Worm (Caenorhabditis elegans) whole organism, L2 larva: Measurements from ENCODE around the gene sri-47.

Experiments used
- peb-1 ChIP-seq: fragments of 150-350 bp; optimal IDR thresholded peaks from 2 replicates; lab custom pipeline; 2014; ENCODE audit warnings: missing biosample characterization, missing genetic modification characterization
- sma-9 ChIP-seq, 2 experiments: fragments of 150-350 bp in 1 of 2; sonication (generic microtip) in 1 of 2; optimal IDR thresholded peaks; 2 replicates each; lab custom pipeline; 2014 to 2016; ENCODE audit warnings: missing genetic modification characterization in 2 of 2, mild to moderate bottlenecking in 1 of 2, missing biosample characterization in 1 of 2, missing compliant biosample characterization in 1 of 2, missing genetic modification reagents in 1 of 2, moderate library complexity in 1 of 2
- snpc-4 ChIP-seq: fragments of 150-350 bp; optimal IDR thresholded peaks from 2 replicates; lab custom pipeline; 2014; ENCODE audit warnings: missing biosample characterization, missing genetic modification characterization

ce11 chrII:2692476-2692875 is 35.8 kb downstream of the sri-47 start, which contains the start of gene set-11:
- no peak for TF ChIP-seq peb-1 (tag; lab: Kevin White, UChicago)
- TF ChIP-seq snpc-4 = no peak
- no peak for TF ChIP-seq sma-9 (GFP tag; optimal IDR thresholded peaks at IDR 0.05; lab: Kevin White, UChicago)
- TF ChIP-seq sma-9 (tag; optimal IDR thresholded peaks at IDR 0.05; lab: Kevin White, UChicago) = no peak
